Worm (Caenorhabditis elegans): ENCODE data around the gene Y71H2AR.2.
A peak's percentile ranks its signal among the peaks of the same experiment; 100 is the strongest.

Y71H2AR.2 gene

DNA sequence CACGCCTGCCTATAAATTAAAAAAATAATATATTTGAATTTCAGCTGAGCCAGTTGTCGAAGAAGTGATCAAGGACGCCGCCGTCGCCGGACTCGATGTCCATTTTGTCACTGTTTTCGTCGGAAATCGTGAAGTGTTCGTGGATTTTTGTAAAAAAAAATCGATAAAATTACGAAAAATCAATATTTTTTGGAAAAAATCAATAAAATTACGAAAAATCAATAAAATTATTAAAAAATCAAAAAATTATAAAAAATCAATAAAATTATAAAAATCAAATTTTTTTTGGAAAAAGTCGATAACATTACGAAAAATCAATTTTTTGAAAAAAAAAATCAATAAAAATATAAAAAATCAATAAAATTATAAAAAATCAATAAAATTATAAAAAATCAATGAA, 5.7 kb downstream of the Y71H2AR.2 start:
- TF ChIP-seq T22C8.4 (GFP tag; IDR thresholded peaks at IDR 0.05) (peak; percentile 77), ztf-23 (GFP tag; IDR thresholded peaks at IDR 0.05) (no peak), flt-1 (GFP tag; IDR thresholded peaks at IDR 0.05) (no peak), ref-1 (GFP tag; conservative IDR thresholded peaks at IDR 0.05) (no peak), cog-1 (tag; optimal IDR thresholded peaks at IDR 0.05) (no peak), med-1 (GFP tag; optimal IDR thresholded peaks at IDR 0.05; ENCODE audit: insufficient read depth) (no peak)

- no peak for TF ChIP-seq ztf-29 (GFP tag; IDR thresholded peaks at IDR 0.05)
- TF ChIP-seq klf-2 (GFP tag; conservative IDR thresholded peaks at IDR 0.05): no peak
- no peak for TF ChIP-seq T22C8.4 (GFP tag; IDR thresholded peaks at IDR 0.05)
- no peak for TF ChIP-seq tab-1 (GFP tag; IDR thresholded peaks at IDR 0.05)
- no peak for TF ChIP-seq flt-1 (GFP tag; IDR thresholded peaks at IDR 0.05)
- TF ChIP-seq ref-1 (GFP tag; conservative IDR thresholded peaks at IDR 0.05): no peak
- TF ChIP-seq ztf-23 (GFP tag; IDR thresholded peaks at IDR 0.05): no peak
- TF ChIP-seq cog-1 (tag; optimal IDR thresholded peaks at IDR 0.05): no peak
Observed at ce11 chrIII:2834363-2834762, 6.4 kb downstream of the Y71H2AR.2 start, which contains the start of gene txdc-17. TSS of gene txdc-17 (plus strand) at chrIII:2834663.

DNA sequence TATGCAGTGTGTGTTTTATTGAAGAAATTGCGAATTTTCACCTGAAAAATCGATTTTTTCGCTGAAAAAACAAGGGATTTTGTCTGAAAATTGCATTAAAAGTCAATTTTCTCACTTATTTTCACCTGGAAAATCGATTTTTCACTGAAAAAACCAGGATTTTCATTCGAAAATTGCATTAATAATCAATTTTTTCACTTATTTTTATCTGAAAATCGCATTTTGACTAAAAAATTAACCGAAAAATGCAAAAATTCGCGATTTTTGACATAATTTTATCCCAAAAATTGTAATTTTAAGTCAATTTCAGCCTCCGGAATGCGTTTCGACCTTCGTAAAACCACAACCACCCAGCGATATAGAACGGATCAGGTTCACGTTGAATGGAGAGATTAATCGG, 8.2 kb downstream of the Y71H2AR.2 start, which contains the start of gene Y71H2AM.29:
Y71H2AM.29 (plus strand) TSS at position 301 of the 400 bp plus-strand sequence.
- TF ChIP-seq klf-2 (GFP tag; conservative IDR thresholded peaks at IDR 0.05): no peak

ce11 chrIII:2826770-2827169, 14.0 kb downstream of the Y71H2AR.2 start, which contains the start of gene Y71H2AM.1:
TSS of gene Y71H2AM.1 (plus strand) at chrIII:2827070.
- TF ChIP-seq T22C8.4 (GFP tag; IDR thresholded peaks at IDR 0.05): no peak
- no peak for TF ChIP-seq cog-1 (tag; optimal IDR thresholded peaks at IDR 0.05)
- no peak for TF ChIP-seq klf-2 (GFP tag; conservative IDR thresholded peaks at IDR 0.05)
- TF ChIP-seq ztf-23 (GFP tag; IDR thresholded peaks at IDR 0.05): no peak
- TF ChIP-seq ref-1 (GFP tag; conservative IDR thresholded peaks at IDR 0.05): no peak
- TF ChIP-seq flt-1 (GFP tag; IDR thresholded peaks at IDR 0.05): no peak
- TF ChIP-seq tab-1 (GFP tag; IDR thresholded peaks at IDR 0.05): no peak
- TF ChIP-seq ztf-29 (GFP tag; IDR thresholded peaks at IDR 0.05): no peak
- no peak for TF ChIP-seq med-1 (GFP tag; optimal IDR thresholded peaks at IDR 0.05; ENCODE audit: insufficient read depth)

- TF ChIP-seq T22C8.4 (GFP tag; IDR thresholded peaks at IDR 0.05) (no peak), ztf-29 (GFP tag; IDR thresholded peaks at IDR 0.05) (no peak), flt-1 (GFP tag; IDR thresholded peaks at IDR 0.05) (no peak), med-1 (GFP tag; optimal IDR thresholded peaks at IDR 0.05; ENCODE audit: insufficient read depth) (no peak), ref-1 (GFP tag; conservative IDR thresholded peaks at IDR 0.05) (no peak), tab-1 (GFP tag; IDR thresholded peaks at IDR 0.05) (no peak), cog-1 (tag; optimal IDR thresholded peaks at IDR 0.05) (no peak), klf-2 (GFP tag; conservative IDR thresholded peaks at IDR 0.05) (no peak), ztf-23 (GFP tag; IDR thresholded peaks at IDR 0.05) (no peak)
Observed at ce11 chrIII:2818980-2819379, 21.7 kb downstream of the Y71H2AR.2 start, which contains the start of gene pipp-4P. TSS of gene pipp-4P (plus strand) at chrIII:2819280.

DNA sequence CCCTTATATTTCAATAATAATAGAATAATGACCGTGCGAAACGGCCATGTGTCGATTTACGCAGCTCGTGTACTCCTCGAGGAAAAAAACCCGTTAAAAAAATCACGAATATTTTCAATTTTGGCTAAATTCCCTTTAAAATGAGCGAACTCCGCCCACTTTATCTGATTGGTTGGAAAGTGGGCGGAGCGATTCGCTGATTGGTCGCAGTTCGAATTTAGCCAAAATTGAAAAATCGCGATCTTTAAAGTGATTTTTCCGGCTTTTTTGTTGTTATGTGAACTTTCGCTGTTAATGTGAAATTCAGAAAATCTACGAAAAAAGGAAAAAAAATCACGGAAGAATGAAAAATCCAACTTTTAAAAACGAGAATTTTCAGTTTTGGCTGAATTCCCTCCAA, 22.9 kb downstream of the Y71H2AR.2 start:
- TF ChIP-seq T22C8.4 (GFP tag; IDR thresholded peaks at IDR 0.05) (no peak), ztf-29 (GFP tag; IDR thresholded peaks at IDR 0.05) (no peak), ref-1 (GFP tag; conservative IDR thresholded peaks at IDR 0.05) (no peak), flt-1 (GFP tag; IDR thresholded peaks at IDR 0.05) (no peak), klf-2 (GFP tag; conservative IDR thresholded peaks at IDR 0.05) (no peak), cog-1 (tag; optimal IDR thresholded peaks at IDR 0.05) (no peak), tab-1 (GFP tag; IDR thresholded peaks at IDR 0.05) (no peak), ztf-23 (GFP tag; IDR thresholded peaks at IDR 0.05) (no peak), med-1 (GFP tag; optimal IDR thresholded peaks at IDR 0.05; ENCODE audit: insufficient read depth) (no peak)

DNA sequence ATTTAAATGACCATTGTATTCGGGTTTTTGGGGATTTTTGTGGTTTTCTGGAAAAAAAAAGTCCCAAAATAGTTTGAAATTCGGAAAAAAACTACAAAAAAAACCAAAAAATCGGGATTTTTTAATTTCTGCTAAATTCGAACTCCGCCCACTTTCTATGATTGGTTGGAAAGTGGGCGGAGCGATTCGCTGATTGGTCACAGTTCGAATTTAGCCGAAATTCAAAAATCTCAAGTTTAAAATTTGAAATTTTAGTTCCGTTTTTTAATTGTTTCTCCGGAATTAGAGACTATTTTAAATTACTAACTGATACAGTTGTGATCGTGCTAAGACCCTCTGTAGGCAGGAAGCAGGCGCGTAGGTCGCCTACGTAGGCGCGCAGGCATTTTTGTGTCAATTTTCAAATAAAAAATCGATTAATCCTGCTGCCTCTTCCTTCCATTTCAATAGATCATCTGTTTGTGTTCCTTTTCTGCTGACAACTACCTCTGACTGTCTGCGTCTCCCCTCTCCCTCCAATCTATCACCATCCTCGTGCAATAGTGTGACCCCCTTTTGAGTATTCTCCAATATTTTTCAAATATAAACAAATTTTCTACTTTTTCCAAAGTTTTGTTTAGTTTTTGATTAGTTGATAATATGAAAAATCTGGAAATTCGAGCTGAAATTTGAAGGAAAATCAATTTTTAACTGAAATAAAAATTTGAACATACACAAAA, 24.4 kb downstream of the Y71H2AR.2 start:
- TF ChIP-seq klf-2 (GFP tag; conservative IDR thresholded peaks at IDR 0.05): no peak
- TF ChIP-seq flt-1 (GFP tag; IDR thresholded peaks at IDR 0.05): no peak
- TF ChIP-seq med-1 (GFP tag; optimal IDR thresholded peaks at IDR 0.05; ENCODE audit: insufficient read depth): no peak
- TF ChIP-seq cog-1 (tag; optimal IDR thresholded peaks at IDR 0.05): no peak
- no peak for TF ChIP-seq tab-1 (GFP tag; IDR thresholded peaks at IDR 0.05)
- TF ChIP-seq T22C8.4 (GFP tag; IDR thresholded peaks at IDR 0.05): no peak
- no peak for TF ChIP-seq ztf-29 (GFP tag; IDR thresholded peaks at IDR 0.05)
- no peak for TF ChIP-seq ref-1 (GFP tag; conservative IDR thresholded peaks at IDR 0.05)
- TF ChIP-seq ztf-23 (GFP tag; IDR thresholded peaks at IDR 0.05): no peak

ce11 chrIII:2814919-2815554, 25.7 kb downstream of the Y71H2AR.2 start, which contains the start of gene tufm-1:
TSS of gene tufm-1 (minus strand) at chrIII:2814969.
- TF ChIP-seq cog-1 (tag; optimal IDR thresholded peaks at IDR 0.05) (no peak), klf-2 (GFP tag; conservative IDR thresholded peaks at IDR 0.05) (no peak), flt-1 (GFP tag; IDR thresholded peaks at IDR 0.05) (no peak), med-1 (GFP tag; optimal IDR thresholded peaks at IDR 0.05; ENCODE audit: insufficient read depth) (no peak), ztf-23 (GFP tag; IDR thresholded peaks at IDR 0.05) (no peak), ref-1 (GFP tag; conservative IDR thresholded peaks at IDR 0.05) (no peak), ztf-29 (GFP tag; IDR thresholded peaks at IDR 0.05) (no peak), T22C8.4 (GFP tag; IDR thresholded peaks at IDR 0.05) (no peak), tab-1 (GFP tag; IDR thresholded peaks at IDR 0.05) (no peak)

DNA sequence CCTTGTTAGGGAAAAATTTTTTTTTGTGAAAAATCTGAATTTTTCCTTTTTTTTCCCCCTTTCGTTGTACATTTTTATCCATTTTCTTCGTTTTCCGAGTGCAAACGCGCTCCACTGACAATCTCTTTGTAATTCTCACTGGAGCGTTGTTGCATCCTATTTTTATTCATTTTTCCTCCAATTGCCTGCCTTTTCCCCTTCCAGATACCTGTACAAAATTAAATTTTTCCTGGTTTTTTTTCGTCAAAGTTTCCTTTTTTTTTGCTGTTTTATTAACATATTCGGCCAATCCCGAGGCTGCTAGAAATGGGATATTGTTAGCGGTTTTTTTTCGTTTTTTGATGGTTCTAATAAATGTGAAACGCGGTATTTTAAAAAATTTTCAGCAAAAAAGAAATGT, 29.3 kb downstream of the Y71H2AR.2 start:
- no peak for TF ChIP-seq T22C8.4 (GFP tag; IDR thresholded peaks at IDR 0.05)
- no peak for TF ChIP-seq ztf-29 (GFP tag; IDR thresholded peaks at IDR 0.05)
- no peak for TF ChIP-seq ref-1 (GFP tag; conservative IDR thresholded peaks at IDR 0.05)
- TF ChIP-seq flt-1 (GFP tag; IDR thresholded peaks at IDR 0.05): no peak
- no peak for TF ChIP-seq cog-1 (tag; optimal IDR thresholded peaks at IDR 0.05)
- no peak for TF ChIP-seq med-1 (GFP tag; optimal IDR thresholded peaks at IDR 0.05; ENCODE audit: insufficient read depth)
